Worm (Caenorhabditis elegans) whole organism, young adult: Measurements from ENCODE around the gene F21C10.13.

Source experiments
- B0035.1 ChIP-seq: sonication (generic microtip); optimal IDR thresholded peaks from 2 replicates; lab custom pipeline; 2016; ENCODE audit warnings: missing genetic modification characterization, mild to moderate bottlenecking, missing compliant biosample characterization, missing genotype, missing genetic modification reagents
- B0336.3 ChIP-seq: fragments of 200-800 bp; sonication (Bioruptor generic); IDR thresholded peaks from 2 replicates; pipeline ENCODE4 v1.3.6; 2022; ENCODE audit warnings: missing genetic modification characterization, missing compliant biosample characterization
- F39B2.1 ChIP-seq: fragments of 200-800 bp; sonication (Bioruptor generic); IDR thresholded peaks from 2 replicates; pipeline ENCODE4 v1.3.6; 2022; ENCODE audit warnings: missing genetic modification reagents, missing genetic modification characterization, missing compliant biosample characterization
- F52B5.7 ChIP-seq: sonication (generic microtip); optimal IDR thresholded peaks from 2 replicates; lab custom pipeline; 2016; ENCODE audit warnings: mild to moderate bottlenecking, missing genetic modification characterization, missing compliant biosample characterization
- F57A8.1 ChIP-seq: fragments of 200-800 bp; sonication (Bioruptor generic); optimal IDR thresholded peaks from 2 replicates; lab custom pipeline; 2018; ENCODE audit warnings: mild to moderate bottlenecking, missing genetic modification characterization, moderate library complexity, missing compliant biosample characterization
- T07F8.4 ChIP-seq: sonication (generic microtip); optimal IDR thresholded peaks from 2 replicates; lab custom pipeline; 2016; ENCODE audit warnings: mild to moderate bottlenecking, missing genetic modification characterization, moderate library complexity, missing compliant biosample characterization
- Y53G8AR.9 ChIP-seq: fragments of 200-800 bp; sonication (Bioruptor generic); conservative IDR thresholded peaks from 2 replicates; pipeline ENCODE4 v1.3.6; 2022; ENCODE audit warnings: missing genetic modification reagents, missing genetic modification characterization, missing compliant biosample characterization
- Y56A3A.18 ChIP-seq: fragments of 200-800 bp; sonication (Bioruptor generic); IDR thresholded peaks from 2 replicates; pipeline ENCODE4 v1.3.6; 2022; ENCODE audit warnings: missing genetic modification reagents, missing genetic modification characterization, missing compliant biosample characterization
- athp-1 ChIP-seq: sonication (generic microtip); optimal IDR thresholded peaks from 2 replicates; lab custom pipeline; 2017; ENCODE audit warnings: mild to moderate bottlenecking, missing genetic modification characterization, missing compliant biosample characterization
- attf-5 ChIP-seq: fragments of 200-800 bp; sonication (Bioruptor generic); optimal IDR thresholded peaks from 2 replicates; lab custom pipeline; 2018; ENCODE audit warnings: mild to moderate bottlenecking, missing genetic modification characterization, missing compliant biosample characterization
- attf-6 ChIP-seq: fragments of 200-800 bp; sonication (Bioruptor generic); IDR thresholded peaks from 2 replicates; pipeline ENCODE4 v1.3.6; 2022; ENCODE audit warnings: missing genetic modification reagents, missing genetic modification characterization, missing compliant biosample characterization
- ccch-3 ChIP-seq: fragments of 200-800 bp; sonication (Bioruptor generic); optimal IDR thresholded peaks from 2 replicates; lab custom pipeline; 2018; ENCODE audit warnings: mild to moderate bottlenecking, missing genetic modification characterization, missing compliant biosample characterization
- dpl-1 ChIP-seq: fragments of 150-350 bp; optimal IDR thresholded peaks from 2 replicates; lab custom pipeline; 2014; ENCODE audit warnings: missing biosample characterization, missing genetic modification reagents, missing genetic modification characterization
- efl-1 ChIP-seq: fragments of 150-350 bp; optimal IDR thresholded peaks from 2 replicates; lab custom pipeline; 2014; ENCODE audit warnings: missing biosample characterization, missing genetic modification reagents, missing genetic modification characterization
- egl-18 ChIP-seq: fragments of 200-800 bp; sonication (Bioruptor generic); IDR thresholded peaks from 2 replicates; pipeline ENCODE4 v1.3.6; 2022; ENCODE audit warnings: missing genetic modification reagents, missing genetic modification characterization, missing compliant biosample characterization
- egl-44 ChIP-seq: fragments of 200-800 bp; sonication (Bioruptor generic); IDR thresholded peaks from 2 replicates; pipeline ENCODE4 v1.3.6; 2022; ENCODE audit warnings: missing genetic modification reagents, missing genetic modification characterization, missing compliant biosample characterization
- egrh-3 ChIP-seq: fragments of 200-800 bp; sonication (Bioruptor generic); IDR thresholded peaks from 2 replicates; pipeline ENCODE4 v1.3.6; 2022; ENCODE audit warnings: missing genetic modification reagents, missing genetic modification characterization, missing compliant biosample characterization
- fkh-3 ChIP-seq: sonication (generic microtip); optimal IDR thresholded peaks from 2 replicates; lab custom pipeline; 2016; ENCODE audit warnings: mild to moderate bottlenecking, missing genetic modification characterization, missing compliant biosample characterization
- gei-17 ChIP-seq: fragments of 200-800 bp; sonication (Bioruptor generic); optimal IDR thresholded peaks from 2 replicates; lab custom pipeline; 2018; ENCODE audit warnings: mild to moderate bottlenecking, missing genetic modification characterization, missing compliant biosample characterization
- hlh-12 ChIP-seq: sonication (generic microtip); optimal IDR thresholded peaks from 2 replicates; lab custom pipeline; 2016; ENCODE audit warnings: missing genetic modification characterization, missing compliant biosample characterization
- hlh-26 ChIP-seq: fragments of 200-800 bp; sonication (Bioruptor generic); conservative IDR thresholded peaks from 2 replicates; pipeline ENCODE4 v1.3.6; 2022; ENCODE audit warnings: missing genetic modification reagents, missing genetic modification characterization, missing compliant biosample characterization
- hmg-20 ChIP-seq: fragments of 200-800 bp; sonication (Bioruptor generic); IDR thresholded peaks from 2 replicates; pipeline ENCODE4 v1.3.6; 2022; ENCODE audit warnings: missing genetic modification reagents, missing genetic modification characterization, missing compliant biosample characterization
- lin-40 ChIP-seq: sonication (generic microtip); optimal IDR thresholded peaks from 2 replicates; lab custom pipeline; 2016; ENCODE audit warnings: missing genetic modification characterization, mild to moderate bottlenecking, missing compliant biosample characterization, missing genotype, missing genetic modification reagents
- mel-28 ChIP-seq: sonication (generic microtip); optimal IDR thresholded peaks from 2 replicates; lab custom pipeline; 2016; ENCODE audit warnings: borderline replicate concordance, mild to moderate bottlenecking, missing genetic modification characterization, missing compliant biosample characterization
- mxl-1 ChIP-seq: sonication (generic microtip); optimal IDR thresholded peaks from 2 replicates; lab custom pipeline; 2016; ENCODE audit warnings: missing genetic modification characterization, missing compliant biosample characterization
- nfya-2 ChIP-seq: fragments of 200-800 bp; sonication (Bioruptor generic); IDR thresholded peaks from 2 replicates; pipeline ENCODE4 v1.3.6; 2022; ENCODE audit warnings: missing genetic modification reagents, missing genetic modification characterization, missing compliant biosample characterization
- nhr-120 ChIP-seq: fragments of 200-800 bp; sonication (Bioruptor generic); IDR thresholded peaks from 2 replicates; pipeline ENCODE4 v1.3.6; 2022; ENCODE audit warnings: missing genetic modification characterization, missing compliant biosample characterization
- nhr-27 ChIP-seq: fragments of 200-800 bp; sonication (Bioruptor generic); optimal IDR thresholded peaks from 2 replicates; lab custom pipeline; 2018; ENCODE audit warnings: mild to moderate bottlenecking, missing genetic modification characterization, moderate library complexity, missing compliant biosample characterization
- nhr-90 ChIP-seq: sonication (generic microtip); optimal IDR thresholded peaks from 2 replicates; lab custom pipeline; 2016; ENCODE audit warnings: missing genotype, mild to moderate bottlenecking, missing genetic modification characterization, missing compliant biosample characterization
- rec-8 ChIP-seq, 2 experiments: sonication (generic microtip); optimal IDR thresholded peaks; 2 replicates each; lab custom pipeline; 2016; ENCODE audit warnings: mild to moderate bottlenecking in 2 of 2, missing genetic modification characterization in 2 of 2, missing genetic modification reagents in 2 of 2, missing genotype in 2 of 2, missing biosample characterization in 1 of 2, missing compliant biosample characterization in 1 of 2, moderate library complexity in 1 of 2
- rpc-1 ChIP-seq, 2 experiments: fragments of 150-350 bp in 1 of 2; sonication (generic microtip) in 1 of 2; optimal IDR thresholded peaks; 2 replicates each; lab custom pipeline; 2014 to 2018; ENCODE audit warnings: missing biosample characterization in 1 of 2, missing genetic modification characterization in 1 of 2, missing genetic modification reagents in 1 of 2, missing genotype in 1 of 2
- sea-2 ChIP-seq: fragments of 200-800 bp; sonication (Bioruptor generic); IDR thresholded peaks from 2 replicates; pipeline ENCODE4 v1.3.6; 2022; ENCODE audit warnings: missing genetic modification characterization, missing compliant biosample characterization
- snpc-1.1 ChIP-seq: sonication (generic microtip); optimal IDR thresholded peaks from 2 replicates; lab custom pipeline; 2017; ENCODE audit warnings: missing genetic modification characterization, mild to moderate bottlenecking, missing compliant biosample characterization, antibody characterized with exemption, moderate library complexity, missing genotype, missing genetic modification reagents; ENCODE audit not compliant: insufficient read depth
- snpc-3.4 ChIP-seq: sonication (generic microtip); optimal IDR thresholded peaks from 2 replicates; lab custom pipeline; 2017; ENCODE audit warnings: missing genetic modification characterization, mild to moderate bottlenecking, missing compliant biosample characterization, antibody characterized with exemption, moderate library complexity, missing genotype, missing genetic modification reagents
- snpc-4 ChIP-seq, 5 experiments: fragments of 150-350 bp in 1 of 5; sonication (generic microtip) in 4 of 5; optimal IDR thresholded peaks; 2 replicates each; lab custom pipeline; 2014 to 2018; ENCODE audit warnings: missing genetic modification characterization in 5 of 5, missing biosample characterization in 3 of 5, antibody characterized with exemption in 2 of 5, mild to moderate bottlenecking in 2 of 5, missing compliant biosample characterization in 2 of 5, missing genotype in 2 of 5, moderate library complexity in 2 of 5, missing genetic modification reagents in 1 of 5
- somi-1 ChIP-seq: fragments of 200-800 bp; sonication (Bioruptor generic); optimal IDR thresholded peaks from 2 replicates; lab custom pipeline; 2018; ENCODE audit warnings: mild to moderate bottlenecking, missing genetic modification characterization, missing compliant biosample characterization
- sptf-2 ChIP-seq: fragments of 200-800 bp; sonication (Bioruptor generic); optimal IDR thresholded peaks from 2 replicates; lab custom pipeline; 2018; ENCODE audit warnings: mild to moderate bottlenecking, missing genetic modification characterization, missing compliant biosample characterization
- unc-62 ChIP-seq: fragments of 150-350 bp; optimal IDR thresholded peaks from 2 replicates; lab custom pipeline; 2014; ENCODE audit warnings: missing biosample characterization, missing genetic modification reagents, missing genetic modification characterization
- ztf-18 ChIP-seq: sonication (generic microtip); optimal IDR thresholded peaks from 2 replicates; lab custom pipeline; 2016; ENCODE audit warnings: missing genotype, mild to moderate bottlenecking, missing genetic modification characterization, missing compliant biosample characterization
- ztf-25 ChIP-seq: fragments of 200-800 bp; sonication (Bioruptor generic); IDR thresholded peaks from 2 replicates; pipeline ENCODE4 v1.3.6; 2022; ENCODE audit warnings: missing genetic modification reagents, missing genetic modification characterization, missing compliant biosample characterization
- ztf-6 ChIP-seq: fragments of 200-800 bp; sonication (Bioruptor generic); IDR thresholded peaks from 2 replicates; pipeline ENCODE4 v1.3.6; 2022; ENCODE audit warnings: missing genetic modification reagents, missing genetic modification characterization, missing compliant biosample characterization

Gene F21C10.13

ce11 chrV:9123186-9123585 lies 1.1 kb downstream of the F21C10.13 start, which contains the start of gene F21C10.11:
TSS of gene F21C10.11 (plus strand) at chrV:9123486.
- TF ChIP-seq rpc-1 (optimal IDR thresholded peaks at IDR 0.05; lab: Kevin White, UChicago) (no peak), rpc-1 (tag; optimal IDR thresholded peaks at IDR 0.05; lab: Kevin White, UChicago) (no peak), attf-5 (no peak), T07F8.4 (tag; lab: Kevin White, UChicago) (no peak), efl-1 (GFP tag; lab: Kevin White, UChicago) (no peak), F39B2.1 (GFP tag; lab: Robert Waterston, UW) (no peak), Y56A3A.18 (no peak), ztf-6 (GFP tag; lab: Robert Waterston, UW) (no peak), ztf-18 (tag; lab: Kevin White, UChicago) (no peak)

ce11 chrV:9124180-9124579 lies 2.1 kb downstream of the F21C10.13 start, which contains the start of gene F21C10.6:
TSS of gene F21C10.6 (plus strand) at chrV:9124480.
- TF ChIP-seq efl-1 (GFP tag; lab: Kevin White, UChicago) (no peak), B0336.3 (GFP tag; lab: Robert Waterston, UW) (no peak), rpc-1 (optimal IDR thresholded peaks at IDR 0.05; lab: Kevin White, UChicago) (no peak), rpc-1 (tag; optimal IDR thresholded peaks at IDR 0.05; lab: Kevin White, UChicago) (no peak), hlh-12 (tag; lab: Kevin White, UChicago) (no peak), hmg-20 (no peak), B0035.1 (tag; lab: Kevin White, UChicago) (no peak), ccch-3 (GFP tag; lab: Kevin White, UChicago) (no peak)

ce11 chrV:9125345-9125744 lies 3.2 kb downstream of the F21C10.13 start, which contains the start of gene F21C10.5:
TSS of gene F21C10.5 (plus strand) at chrV:9125645.
- no peak for TF ChIP-seq F57A8.1 (GFP tag; lab: Kevin White, UChicago)
- no peak for TF ChIP-seq unc-62 (GFP tag; lab: Kevin White, UChicago)
- no peak for TF ChIP-seq dpl-1 (GFP tag; lab: Kevin White, UChicago)
- TF ChIP-seq egrh-3 (GFP tag; lab: Robert Waterston, UW): no peak
- no peak for TF ChIP-seq ztf-18 (tag; lab: Kevin White, UChicago)
- no peak for TF ChIP-seq hlh-26
- TF ChIP-seq gei-17 (GFP tag; lab: Kevin White, UChicago): no peak
- no peak for TF ChIP-seq F52B5.7
- no peak for TF ChIP-seq athp-1 (tag; lab: Kevin White, UChicago)
- no peak for TF ChIP-seq rec-8 (tag; optimal IDR thresholded peaks at IDR 0.05; lab: Kevin White, UChicago)
- TF ChIP-seq ztf-6 (GFP tag; lab: Robert Waterston, UW): no peak
- no peak for TF ChIP-seq B0035.1 (tag; lab: Kevin White, UChicago)

ce11 chrV:9126316-9126715 lies 4.2 kb downstream of the F21C10.13 start, which contains the start of gene F21C10.4:
TSS of gene F21C10.4 (plus strand) at chrV:9126616.
- no peak for TF ChIP-seq snpc-3.4 (tag; lab: Kevin White, UChicago)
- no peak for TF ChIP-seq nhr-90 (tag; lab: Kevin White, UChicago)
- no peak for TF ChIP-seq sptf-2
- TF ChIP-seq lin-40 (tag; lab: Kevin White, UChicago): no peak
- TF ChIP-seq, all 124 proteins: peak for 0

ce11 chrV:9127773-9128172 lies 5.7 kb downstream of the F21C10.13 start, which contains the start of gene F21C10.3:
TSS of gene F21C10.3 (plus strand) at chrV:9128073.
- TF ChIP-seq snpc-1.1 (tag; lab: Kevin White, UChicago) (no peak), Y53G8AR.9 (no peak), attf-6 (no peak), ztf-25 (GFP tag; lab: Robert Waterston, UW) (no peak), fkh-3 (no peak), snpc-4 (GFP tag; optimal IDR thresholded peaks at IDR 0.05; lab: Kevin White, UChicago) (no peak), snpc-4 (tag; optimal IDR thresholded peaks at IDR 0.05; lab: Kevin White, UChicago) (no peak), nhr-120 (GFP tag; lab: Robert Waterston, UW) (no peak), mel-28 (tag; lab: Kevin White, UChicago) (no peak), mxl-1 (tag; lab: Kevin White, UChicago) (no peak), nhr-27 (no peak), nfya-2 (GFP tag; lab: Robert Waterston, UW) (no peak), egl-44 (GFP tag; lab: Robert Waterston, UW) (no peak), egl-18 (GFP tag; lab: Robert Waterston, UW) (no peak), nhr-90 (tag; lab: Kevin White, UChicago) (no peak), ztf-18 (tag; lab: Kevin White, UChicago) (no peak), somi-1 (GFP tag; lab: Kevin White, UChicago) (no peak), sea-2 (no peak)
